Fruit fly (Drosophila melanogaster) whole organism, embryonic: Measurements from ENCODE around the gene Ubi-p63E.

Source experiments
- Antp ChIP-seq: fragments of 200-800 bp; sonication (Bioruptor generic); optimal IDR thresholded peaks from 3 replicates; lab custom pipeline; 2016; ENCODE audit warnings: missing biosample characterization, missing genetic modification characterization
- B-H1 ChIP-seq: fragments of 200-800 bp; sonication (Bioruptor generic); IDR thresholded peaks from 3 replicates; pipeline ENCODE4 v1.3.6; 2022; ENCODE audit warnings: missing biosample characterization, missing genetic modification characterization
- CG10274 ChIP-seq: fragments of 200-800 bp; sonication (Bioruptor generic); optimal IDR thresholded peaks from 3 replicates; lab custom pipeline; 2017; ENCODE audit warnings: missing biosample characterization, mild to moderate bottlenecking, missing genetic modification characterization
- CG10321 ChIP-seq: fragments of 200-800 bp; sonication (Bioruptor generic); IDR thresholded peaks from 2 replicates; pipeline ENCODE4 v1.3.6; 2022; ENCODE audit warnings: missing biosample characterization, missing genetic modification characterization
- CG10979 ChIP-seq: fragments of 200-800 bp; sonication (Bioruptor generic); optimal IDR thresholded peaks from 2 replicates; lab custom pipeline; 2018; ENCODE audit warnings: missing biosample characterization, mild to moderate bottlenecking, missing genetic modification characterization, moderate library complexity
- CG11247 ChIP-seq: fragments of 200-800 bp; sonication (Bioruptor generic); IDR thresholded peaks from 2 replicates; pipeline ENCODE4 v1.3.6; 2022; ENCODE audit warnings: missing biosample characterization, missing genetic modification characterization
- CG12219 ChIP-seq: fragments of 200-800 bp; sonication (Bioruptor generic); optimal IDR thresholded peaks from 3 replicates; lab custom pipeline; 2018; ENCODE audit warnings: missing biosample characterization, mild to moderate bottlenecking, missing genetic modification characterization
- CG12942 ChIP-seq: fragments of 200-800 bp; sonication (Bioruptor generic); optimal IDR thresholded peaks from 3 replicates; lab custom pipeline; 2016; ENCODE audit warnings: missing biosample characterization, missing genetic modification characterization
- CG13624 ChIP-seq: fragments of 200-800 bp; sonication (Bioruptor generic); optimal IDR thresholded peaks from 2 replicates; lab custom pipeline; 2016; ENCODE audit warnings: missing biosample characterization, missing genetic modification characterization
- CG14050 ChIP-seq: fragments of 200-800 bp; sonication (Bioruptor generic); IDR thresholded peaks from 3 replicates; pipeline ENCODE4 v1.3.6; 2022; ENCODE audit warnings: missing biosample characterization, missing genetic modification characterization
- CG1529 ChIP-seq: fragments of 200-800 bp; sonication (Bioruptor generic); optimal IDR thresholded peaks from 3 replicates; lab custom pipeline; 2018; ENCODE audit warnings: missing biosample characterization, missing genetic modification characterization
- CG15696 ChIP-seq: fragments of 200-800 bp; sonication (Bioruptor generic); optimal IDR thresholded peaks from 2 replicates; lab custom pipeline; 2019; ENCODE audit warnings: missing biosample characterization, mild to moderate bottlenecking, missing genetic modification characterization, moderate library complexity
- CG1647 ChIP-seq: fragments of 200-800 bp; sonication (Bioruptor generic); optimal IDR thresholded peaks from 3 replicates; lab custom pipeline; 2016; ENCODE audit warnings: missing biosample characterization, missing genetic modification characterization
- CG16779 ChIP-seq: fragments of 200-800 bp; sonication (Bioruptor generic); IDR thresholded peaks from 2 replicates; pipeline ENCODE4 v1.3.6; 2022; ENCODE audit warnings: missing biosample characterization, missing genetic modification characterization
- CG2678 ChIP-seq: fragments of 200-800 bp; sonication (Bioruptor generic); optimal IDR thresholded peaks from 3 replicates; lab custom pipeline; 2019; ENCODE audit warnings: missing biosample characterization, mild to moderate bottlenecking, missing genetic modification characterization, moderate library complexity
- CG30020 ChIP-seq: fragments of 200-800 bp; optimal IDR thresholded peaks from 2 replicates; lab custom pipeline; 2019; ENCODE audit warnings: missing biosample characterization, mild to moderate bottlenecking, missing genetic modification characterization, moderate library complexity
- CG4360 ChIP-seq: fragments of 200-800 bp; sonication (Bioruptor generic); IDR thresholded peaks from 2 replicates; pipeline ENCODE4 v1.3.6; 2022; ENCODE audit warnings: missing biosample characterization, missing genetic modification characterization
- CG4424 ChIP-seq: fragments of 200-800 bp; sonication (Bioruptor generic); optimal IDR thresholded peaks from 3 replicates; lab custom pipeline; 2016; ENCODE audit warnings: missing biosample characterization, missing genetic modification characterization
- CG4854 ChIP-seq: fragments of 200-800 bp; sonication (Bioruptor generic); optimal IDR thresholded peaks from 2 replicates; lab custom pipeline; 2016; ENCODE audit warnings: missing biosample characterization, missing genetic modification characterization, inconsistent platforms
- CG6175 ChIP-seq: fragments of 200-800 bp; sonication (Bioruptor generic); IDR thresholded peaks from 3 replicates; pipeline ENCODE4 v1.3.6; 2022; ENCODE audit warnings: missing biosample characterization, missing genetic modification characterization
- CG7357 ChIP-seq: fragments of 200-800 bp; sonication (Bioruptor generic); IDR thresholded peaks from 3 replicates; pipeline ENCODE4 v1.3.6; 2022; ENCODE audit warnings: missing biosample characterization, missing genetic modification characterization
- CG7745 ChIP-seq: fragments of 200-800 bp; sonication (Bioruptor generic); optimal IDR thresholded peaks from 2 replicates; lab custom pipeline; 2018; ENCODE audit warnings: missing biosample characterization, mild to moderate bottlenecking, missing genetic modification characterization, moderate library complexity
- CG9215 ChIP-seq: fragments of 200-800 bp; sonication (Bioruptor generic); IDR thresholded peaks from 2 replicates; pipeline ENCODE4 v1.3.6; 2022; ENCODE audit warnings: missing biosample characterization, missing genetic modification characterization
- CkIIα-i1 ChIP-seq: fragments of 200-800 bp; sonication (Bioruptor generic); IDR thresholded peaks from 2 replicates; pipeline ENCODE4 v1.3.6; 2022; ENCODE audit warnings: missing biosample characterization, missing genetic modification characterization
- Dfd ChIP-seq, 2 experiments: fragments of >200 bp; optimal IDR thresholded peaks; 2 replicates each; lab custom pipeline; 2017; ENCODE audit warnings: missing biosample characterization in 2 of 2, missing genetic modification characterization in 2 of 2
- Eip74EF ChIP-seq, 2 experiments: fragments of 200-800 bp in 1 of 2; fragments of >200 bp in 1 of 2; sonication (Bioruptor generic) in 1 of 2; optimal IDR thresholded peaks; 2 replicates each; lab custom pipeline; 2017 to 2019; ENCODE audit warnings: missing biosample characterization in 2 of 2, missing genetic modification characterization in 2 of 2, mild to moderate bottlenecking in 1 of 2, moderate library complexity in 1 of 2
- Fer3 ChIP-seq: fragments of 200-800 bp; sonication (Bioruptor generic); optimal IDR thresholded peaks from 2 replicates; lab custom pipeline; 2018; ENCODE audit warnings: missing biosample characterization, mild to moderate bottlenecking, missing genetic modification characterization, moderate library complexity
- Hand ChIP-seq: fragments of 200-800 bp; sonication (Bioruptor generic); optimal IDR thresholded peaks from 2 replicates; lab custom pipeline; 2017; ENCODE audit warnings: mild to moderate bottlenecking, missing biosample characterization, missing genetic modification reagents, missing genetic modification characterization
- Hey ChIP-seq: fragments of 200-800 bp; sonication (Bioruptor generic); optimal IDR thresholded peaks from 3 replicates; lab custom pipeline; 2018; ENCODE audit warnings: missing biosample characterization, mild to moderate bottlenecking, missing genetic modification characterization
- HmgD ChIP-seq: fragments of 200-800 bp; sonication (Bioruptor generic); optimal IDR thresholded peaks from 3 replicates; lab custom pipeline; 2016; ENCODE audit warnings: missing biosample characterization, missing genetic modification characterization
- MTF-1 ChIP-seq: fragments of 200-800 bp; sonication (Bioruptor generic); optimal IDR thresholded peaks from 2 replicates; lab custom pipeline; 2018; ENCODE audit warnings: missing biosample characterization, mild to moderate bottlenecking, missing genetic modification characterization, borderline replicate concordance
- Oli ChIP-seq: fragments of 200-800 bp; sonication (Bioruptor generic); optimal IDR thresholded peaks from 2 replicates; lab custom pipeline; 2018; ENCODE audit warnings: missing biosample characterization, mild to moderate bottlenecking, missing genetic modification characterization, moderate library complexity
- TFAM ChIP-seq: fragments of 200-800 bp; sonication (Bioruptor generic); optimal IDR thresholded peaks from 2 replicates; lab custom pipeline; 2017; ENCODE audit warnings: missing biosample characterization, missing genetic modification characterization, inconsistent platforms
- ab ChIP-seq: fragments of 200-800 bp; sonication (Bioruptor generic); optimal IDR thresholded peaks from 2 replicates; lab custom pipeline; 2016; ENCODE audit warnings: missing biosample characterization, missing genetic modification characterization
- amos ChIP-seq: fragments of 200-800 bp; sonication (Bioruptor generic); IDR thresholded peaks from 2 replicates; pipeline ENCODE4 v1.3.6; 2022; ENCODE audit warnings: missing biosample characterization, missing genetic modification characterization; ENCODE audit not compliant: partially characterized antibody
- aop ChIP-seq: fragments of 200-800 bp; sonication (Bioruptor generic); IDR thresholded peaks from 2 replicates; pipeline ENCODE4 v1.3.6; 2022; ENCODE audit warnings: missing biosample characterization, missing genetic modification characterization
- cad ChIP-seq: fragments of >200 bp; optimal IDR thresholded peaks from 2 replicates; lab custom pipeline; 2017; ENCODE audit warnings: missing biosample characterization, missing genetic modification characterization
- crc ChIP-seq: fragments of 200-800 bp; sonication (Bioruptor generic); optimal IDR thresholded peaks from 2 replicates; lab custom pipeline; 2016; ENCODE audit warnings: missing biosample characterization, missing genetic modification characterization
- dan ChIP-seq: fragments of 200-800 bp; sonication (Bioruptor generic); IDR thresholded peaks from 2 replicates; pipeline ENCODE4 v1.3.6; 2022; ENCODE audit warnings: missing biosample characterization, missing genetic modification characterization
- eyg ChIP-seq: fragments of 200-800 bp; sonication (Bioruptor generic); optimal IDR thresholded peaks from 3 replicates; lab custom pipeline; 2016; ENCODE audit warnings: missing biosample characterization, missing genetic modification characterization
- h ChIP-seq: fragments of >200 bp; optimal IDR thresholded peaks from 2 replicates; lab custom pipeline; 2017
- odd ChIP-seq: fragments of 200-800 bp; sonication (Bioruptor generic); optimal IDR thresholded peaks from 2 replicates; lab custom pipeline; 2017; ENCODE audit warnings: missing biosample characterization, mild to moderate bottlenecking, missing genetic modification characterization
- otp ChIP-seq: fragments of 200-800 bp; sonication (Bioruptor generic); IDR thresholded peaks from 3 replicates; pipeline ENCODE4, ENCODE4 v1.3.6; 2022; ENCODE audit warnings: missing biosample characterization, missing genetic modification characterization
- pita ChIP-seq: fragments of 200-800 bp; sonication (Bioruptor generic); optimal IDR thresholded peaks from 2 replicates; lab custom pipeline; 2017; ENCODE audit warnings: missing biosample characterization, mild to moderate bottlenecking, missing genetic modification characterization
- sd ChIP-seq: fragments of 200-800 bp; sonication (Bioruptor generic); optimal IDR thresholded peaks from 3 replicates; lab custom pipeline; 2018; ENCODE audit warnings: missing biosample characterization, mild to moderate bottlenecking, missing genetic modification characterization, moderate library complexity
- seq ChIP-seq: fragments of 200-800 bp; sonication (Bioruptor generic); IDR thresholded peaks from 2 replicates; pipeline ENCODE4 v1.3.6; 2022; ENCODE audit warnings: missing biosample characterization, missing genetic modification characterization
- sna ChIP-seq: fragments of 200-800 bp; sonication (Bioruptor generic); IDR thresholded peaks from 2 replicates; pipeline ENCODE4 v1.3.6; 2022; ENCODE audit warnings: missing biosample characterization, missing genetic modification characterization; ENCODE audit not compliant: partially characterized antibody
- sug ChIP-seq: fragments of 200-800 bp; optimal IDR thresholded peaks from 2 replicates; lab custom pipeline; 2019; ENCODE audit warnings: missing biosample characterization, mild to moderate bottlenecking, missing genetic modification characterization, moderate library complexity
- trem ChIP-seq: fragments of 200-800 bp; optimal IDR thresholded peaks from 3 replicates; lab custom pipeline; 2019; ENCODE audit warnings: missing biosample characterization, mild to moderate bottlenecking, missing genetic modification characterization, moderate library complexity
- vfl ChIP-seq: fragments of 200-800 bp; sonication (Bioruptor generic); optimal IDR thresholded peaks from 2 replicates; lab custom pipeline; 2016; ENCODE audit warnings: missing biosample characterization, missing genetic modification characterization
- vnd ChIP-seq: fragments of 200-800 bp; sonication (Bioruptor generic); IDR thresholded peaks from 3 replicates; pipeline ENCODE4 v1.3.6; 2022; ENCODE audit warnings: missing biosample characterization, missing genetic modification characterization; ENCODE audit not compliant: partially characterized antibody

Gene Ubi-p63E

DNA sequence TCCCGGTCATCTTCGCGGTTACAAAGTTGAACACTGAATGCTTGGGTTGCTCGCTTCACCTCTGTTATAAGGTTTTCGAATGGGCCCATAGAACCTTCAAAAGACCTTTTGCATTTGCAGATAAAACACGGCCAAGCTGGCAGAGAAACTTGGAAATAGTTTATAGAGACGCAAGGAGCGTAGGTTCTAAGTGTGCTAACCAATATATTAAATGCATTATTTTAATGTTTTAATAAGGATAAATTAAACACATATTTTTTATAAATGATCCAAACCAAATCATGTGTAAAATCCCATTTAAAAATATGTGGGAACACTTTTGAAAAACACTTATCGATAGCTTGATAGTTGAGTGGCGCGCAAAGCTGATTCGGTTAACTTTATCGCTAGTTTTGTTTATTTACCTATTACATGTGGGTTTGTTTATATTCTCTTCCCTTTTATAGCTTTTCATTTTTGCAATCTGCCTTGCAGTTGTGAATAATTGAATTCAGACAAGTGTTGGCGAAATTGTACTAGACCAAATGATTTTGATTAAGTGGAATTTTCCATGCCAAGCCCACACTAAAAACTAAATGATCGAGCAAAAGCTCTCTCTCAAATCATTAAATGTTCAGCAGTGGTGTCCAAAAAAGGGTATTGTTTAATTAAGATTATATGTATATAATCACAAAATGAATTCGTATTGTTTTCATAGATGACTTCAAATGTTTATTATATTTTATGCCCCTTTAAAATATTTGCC, 37.3 kb upstream of the Ubi-p63E start, which contains the start of gene CG12766 (continued):
- peak; percentile 28 for TF ChIP-seq sug (tag; lab: Kevin White, UChicago)
- TF ChIP-seq Eip74EF (GFP tag; optimal IDR thresholded peaks at IDR 0.05; lab: Kevin White, UChicago) = no peak
- TF ChIP-seq otp = no peak
- TF ChIP-seq CG10979 (tag; lab: Kevin White, UChicago) = no peak
- TF ChIP-seq CkIIα-i1 (GFP tag; lab: Robert Waterston, UW) = no peak
- no peak for TF ChIP-seq CG4854 (GFP tag; lab: Kevin White, UChicago)
- TF ChIP-seq sna (GFP tag; lab: Robert Waterston, UW) = peak; percentile 62
- TF ChIP-seq CG15696 (tag; lab: Kevin White, UChicago) = no peak
- TF ChIP-seq CG6175 (GFP tag; lab: Robert Waterston, UW) = no peak
- no peak for TF ChIP-seq CG14050 (GFP tag; lab: Robert Waterston, UW)
- TF ChIP-seq dan (GFP tag; lab: Robert Waterston, UW) = no peak
- no peak for TF ChIP-seq CG12942
- TF ChIP-seq vfl (GFP tag; lab: Kevin White, UChicago) = no peak
- TF ChIP-seq CG7357 (GFP tag; lab: Robert Waterston, UW) = no peak
- no peak for TF ChIP-seq cad (GFP tag; lab: Kevin White, UChicago)
- no peak for TF ChIP-seq aop
- peak; percentile 33; the same call in 1 of the 3 replicates for TF ChIP-seq vnd
- TF ChIP-seq odd (GFP tag; lab: Kevin White, UChicago) = no peak
- no peak for TF ChIP-seq HmgD (GFP tag; lab: Kevin White, UChicago)
- no peak for TF ChIP-seq h
- no peak for TF ChIP-seq CG4360 (GFP tag; lab: Robert Waterston, UW)
- no peak for TF ChIP-seq CG10321 (GFP tag; lab: Robert Waterston, UW)
- no peak for TF ChIP-seq sd (tag; lab: Kevin White, UChicago)
- TF ChIP-seq CG1647 (GFP tag; lab: Kevin White, UChicago) = no peak
- TF ChIP-seq MTF-1 = no peak
- TF ChIP-seq crc (GFP tag; lab: Kevin White, UChicago) = no peak
- TF ChIP-seq B-H1 (GFP tag; lab: Robert Waterston, UW) = no peak
- TF ChIP-seq Dfd (GFP tag; optimal IDR thresholded peaks at IDR 0.05; lab: Kevin White, UChicago) = no peak
- TF ChIP-seq CG30020 (tag; lab: Kevin White, UChicago) = no peak
- TF ChIP-seq Oli (tag; lab: Kevin White, UChicago) = no peak
- TF ChIP-seq CG7745 (tag; lab: Kevin White, UChicago) = no peak
- no peak for TF ChIP-seq Hand
- no peak for TF ChIP-seq Antp (GFP tag; lab: Kevin White, UChicago)
- no peak for TF ChIP-seq eyg (GFP tag; lab: Kevin White, UChicago)
- TF ChIP-seq seq (GFP tag; lab: Robert Waterston, UW) = no peak
- TF ChIP-seq CG2678 (tag; lab: Kevin White, UChicago) = peak; percentile 56
- no peak for TF ChIP-seq CG4424 (GFP tag; lab: Kevin White, UChicago)
- TF ChIP-seq CG11247 (GFP tag; lab: Robert Waterston, UW) = no peak
- no peak for TF ChIP-seq trem (tag; lab: Kevin White, UChicago)
- peak; percentile 40 for TF ChIP-seq Fer3 (tag; lab: Kevin White, UChicago)
- no peak for TF ChIP-seq CG9215
- TF ChIP-seq amos (GFP tag; lab: Robert Waterston, UW) = peak; percentile 47; the same call in 1 of the 2 replicates
- TF ChIP-seq Hey (tag; lab: Kevin White, UChicago) = no peak
- no peak for TF ChIP-seq CG1529 (GFP tag; lab: Kevin White, UChicago)
- TF ChIP-seq pita (GFP tag; lab: Kevin White, UChicago) = no peak
- TF ChIP-seq TFAM (GFP tag; lab: Kevin White, UChicago) = no peak
- TF ChIP-seq CG10274 (GFP tag; lab: Kevin White, UChicago) = no peak
- TF ChIP-seq ab (GFP tag; lab: Kevin White, UChicago) = no peak
- no peak for TF ChIP-seq CG16779
- no peak for TF ChIP-seq CG13624 (GFP tag; lab: Kevin White, UChicago)
- no peak for TF ChIP-seq CG12219 (GFP tag; lab: Kevin White, UChicago)
